Worm (Caenorhabditis elegans): ENCODE results near the gene F57G8.7.

- TF ChIP-seq nhr-11 (tag; optimal IDR thresholded peaks at IDR 0.05) (no peak), ZK546.5 (tag; optimal IDR thresholded peaks at IDR 0.05) (no peak)
These were observed 39.2 kb downstream of the F57G8.7 start for ce11 chrV:16368143-16368542.

Measured in whole organism, L2 larva.